Worm (Caenorhabditis elegans): ENCODE results near the gene Y81G3A.4.

DNA sequence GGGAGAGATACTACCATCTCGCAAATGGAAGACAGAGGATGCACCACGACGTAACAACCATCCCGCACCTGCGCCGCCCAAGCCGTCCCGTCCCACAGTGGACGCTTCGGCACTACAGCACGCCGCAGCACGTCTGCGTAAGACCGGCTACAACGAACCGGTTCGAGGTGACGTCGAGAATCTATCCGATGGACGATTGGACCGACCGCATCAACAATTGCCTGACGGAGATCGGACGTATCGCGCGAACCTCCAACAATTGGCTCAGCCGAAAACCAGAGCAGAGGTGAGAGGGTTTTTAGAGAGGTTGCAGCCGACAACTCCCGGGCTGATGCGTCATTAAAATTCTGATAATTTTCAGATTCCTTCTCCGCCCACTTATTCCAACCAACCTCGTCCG is 32.0 kb upstream of the Y81G3A.4 start:
- TF ChIP-seq med-1 (GFP tag; optimal IDR thresholded peaks at IDR 0.05; ENCODE audit: insufficient read depth) (no peak), flt-1 (GFP tag; IDR thresholded peaks at IDR 0.05) (no peak), ref-1 (GFP tag; conservative IDR thresholded peaks at IDR 0.05) (no peak), klf-2 (GFP tag; conservative IDR thresholded peaks at IDR 0.05) (no peak), cog-1 (tag; optimal IDR thresholded peaks at IDR 0.05) (no peak)
